Worm (Caenorhabditis elegans) whole organism, mixed stage, embryonic: ENCODE results near the gene ZK930.6.

ENCODE experiments used
- M03D4.4 ChIP-seq: sonication (generic microtip); optimal IDR thresholded peaks from 2 replicates; lab custom pipeline; 2017; ENCODE audit warnings: mild to moderate bottlenecking, missing genetic modification characterization, missing compliant biosample characterization
- bed-3 ChIP-seq: fragments of 200-800 bp; sonication (Bioruptor generic); optimal IDR thresholded peaks from 3 replicates; lab custom pipeline; 2018; ENCODE audit warnings: mild to moderate bottlenecking, missing genetic modification characterization, moderate library complexity, missing compliant biosample characterization
- blmp-1 ChIP-seq: fragments of 150-350 bp; optimal IDR thresholded peaks from 2 replicates; lab custom pipeline; 2014; ENCODE audit warnings: missing biosample characterization, missing genetic modification characterization
- ceh-39 ChIP-seq: fragments of 150-350 bp; optimal IDR thresholded peaks from 2 replicates; lab custom pipeline; 2014; ENCODE audit warnings: missing biosample characterization, missing genetic modification characterization
- ceh-43 ChIP-seq: fragments of 200-800 bp; sonication (Bioruptor generic); optimal IDR thresholded peaks from 2 replicates; lab custom pipeline; 2018; ENCODE audit warnings: mild to moderate bottlenecking, missing genetic modification characterization, moderate library complexity, missing compliant biosample characterization
- ceh-83 ChIP-seq: fragments of 200-800 bp; sonication (Bioruptor generic); optimal IDR thresholded peaks from 2 replicates; lab custom pipeline; 2018; ENCODE audit warnings: mild to moderate bottlenecking, missing genetic modification characterization, missing compliant biosample characterization
- ces-1 ChIP-seq: fragments of 150-350 bp; optimal IDR thresholded peaks from 2 replicates; lab custom pipeline; 2014; ENCODE audit warnings: missing biosample characterization, missing genetic modification reagents, missing genetic modification characterization
- cnd-1 ChIP-seq: fragments of 200-800 bp; sonication (Bioruptor generic); optimal IDR thresholded peaks from 2 replicates; lab custom pipeline; 2018; ENCODE audit warnings: mild to moderate bottlenecking, missing genetic modification characterization, missing compliant biosample characterization
- drap-1 ChIP-seq: fragments of 200-800 bp; sonication (Bioruptor generic); optimal IDR thresholded peaks from 3 replicates; lab custom pipeline; 2018; ENCODE audit warnings: mild to moderate bottlenecking, missing genetic modification characterization, missing compliant biosample characterization
- elt-3 ChIP-seq: fragments of 150-350 bp; optimal IDR thresholded peaks from 2 replicates; lab custom pipeline; 2014; ENCODE audit warnings: missing biosample characterization, missing genetic modification characterization
- ham-2 ChIP-seq: fragments of 200-800 bp; sonication (Bioruptor generic); optimal IDR thresholded peaks from 2 replicates; lab custom pipeline; 2018; ENCODE audit warnings: mild to moderate bottlenecking, missing genetic modification characterization, missing compliant biosample characterization
- hlh-1 ChIP-seq: fragments of 150-350 bp; optimal IDR thresholded peaks from 2 replicates; lab custom pipeline; 2014; ENCODE audit warnings: missing biosample characterization, missing genetic modification reagents, missing genetic modification characterization
- lin-13 ChIP-seq: fragments of 150-350 bp; optimal IDR thresholded peaks from 2 replicates; lab custom pipeline; 2014; ENCODE audit warnings: missing biosample characterization, missing genetic modification characterization
- lin-32 ChIP-seq: fragments of 200-800 bp; sonication (Bioruptor generic); optimal IDR thresholded peaks from 2 replicates; lab custom pipeline; 2018; ENCODE audit warnings: mild to moderate bottlenecking, missing genetic modification characterization, missing compliant biosample characterization
- lsy-2 ChIP-seq: fragments of 150-350 bp; optimal IDR thresholded peaks from 2 replicates; lab custom pipeline; 2014; ENCODE audit warnings: missing biosample characterization, missing genetic modification characterization
- mab-5 ChIP-seq: fragments of 150-350 bp; optimal IDR thresholded peaks from 2 replicates; lab custom pipeline; 2014; ENCODE audit warnings: missing biosample characterization, missing genetic modification characterization
- mep-1 ChIP-seq: fragments of 150-350 bp; optimal IDR thresholded peaks from 2 replicates; lab custom pipeline; 2017; ENCODE audit warnings: missing biosample characterization, missing genetic modification reagents, missing genetic modification characterization, inconsistent platforms
- nhr-12 ChIP-seq: fragments of 150-350 bp; optimal IDR thresholded peaks from 2 replicates; lab custom pipeline; 2014; ENCODE audit warnings: missing biosample characterization, missing genetic modification characterization
- nhr-2 ChIP-seq: fragments of 150-350 bp; optimal IDR thresholded peaks from 2 replicates; lab custom pipeline; 2014; ENCODE audit warnings: missing biosample characterization, missing genetic modification characterization
- nhr-237 ChIP-seq: fragments of 150-350 bp; optimal IDR thresholded peaks from 2 replicates; lab custom pipeline; 2014; ENCODE audit warnings: missing biosample characterization, missing genetic modification characterization
- nhr-28 ChIP-seq: fragments of 150-350 bp; optimal IDR thresholded peaks from 2 replicates; lab custom pipeline; 2014; ENCODE audit warnings: missing biosample characterization, missing genetic modification characterization
- nhr-76 ChIP-seq: sonication (generic microtip); optimal IDR thresholded peaks from 2 replicates; lab custom pipeline; 2017; ENCODE audit warnings: missing biosample characterization, missing genetic modification characterization
- pha-4 ChIP-seq: fragments of 150-350 bp; optimal IDR thresholded peaks from 2 replicates; lab custom pipeline; 2018; ENCODE audit warnings: missing biosample characterization, missing genetic modification reagents, missing genetic modification characterization
- sem-2 ChIP-seq: fragments of 200-800 bp; sonication (Bioruptor generic); optimal IDR thresholded peaks from 2 replicates; lab custom pipeline; 2018; ENCODE audit warnings: mild to moderate bottlenecking, missing genetic modification characterization, missing compliant biosample characterization
- snpc-4 ChIP-seq: fragments of 150-350 bp; optimal IDR thresholded peaks from 2 replicates; lab custom pipeline; 2014; ENCODE audit warnings: missing biosample characterization, missing genetic modification characterization
- sptf-1 ChIP-seq: sonication (generic microtip); optimal IDR thresholded peaks from 2 replicates; lab custom pipeline; 2017; ENCODE audit warnings: mild to moderate bottlenecking, missing genetic modification characterization, moderate library complexity, missing compliant biosample characterization
- tbx-8 ChIP-seq: fragments of 200-800 bp; sonication (Bioruptor generic); optimal IDR thresholded peaks from 2 replicates; lab custom pipeline; 2018; ENCODE audit warnings: mild to moderate bottlenecking, missing genetic modification characterization, moderate library complexity, missing compliant biosample characterization
- unc-120 ChIP-seq: sonication (generic microtip); optimal IDR thresholded peaks from 2 replicates; lab custom pipeline; 2017; ENCODE audit warnings: missing genetic modification characterization, missing compliant biosample characterization; ENCODE audit not compliant: poor library complexity, severe bottlenecking
- unc-39 ChIP-seq: fragments of 150-350 bp; optimal IDR thresholded peaks from 2 replicates; lab custom pipeline; 2014; ENCODE audit warnings: missing biosample characterization, missing genetic modification characterization
- unc-62 ChIP-seq: fragments of 150-350 bp; optimal IDR thresholded peaks from 2 replicates; lab custom pipeline; 2014; ENCODE audit warnings: missing biosample characterization, missing genetic modification reagents, missing genetic modification characterization
- zip-8 ChIP-seq: fragments of 150-350 bp; optimal IDR thresholded peaks from 2 replicates; lab custom pipeline; 2014; ENCODE audit warnings: missing biosample characterization, missing genetic modification characterization
- ztf-11 ChIP-seq: fragments of 150-350 bp; optimal IDR thresholded peaks from 2 replicates; lab custom pipeline; 2014; ENCODE audit warnings: missing biosample characterization, missing genetic modification characterization

The ZK930.6 gene

DNA sequence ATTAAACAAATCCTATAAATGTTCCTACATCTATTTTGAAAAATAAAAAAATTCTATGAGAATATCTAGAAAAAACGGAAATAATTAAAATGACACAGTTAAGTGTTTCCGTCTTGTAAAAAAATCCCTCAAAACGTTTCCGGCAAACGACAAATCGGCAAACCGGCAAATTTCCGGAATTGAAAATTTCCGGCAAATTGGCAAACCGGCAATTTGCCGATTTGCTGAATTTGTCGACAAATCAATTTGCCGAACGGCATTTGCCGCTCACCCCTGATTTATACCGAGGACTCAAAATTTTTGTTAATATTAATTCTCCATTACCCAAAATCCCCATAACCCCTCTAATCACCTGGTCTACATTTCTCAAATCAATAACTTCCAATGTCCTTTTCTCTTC, 30.6 kb upstream of the ZK930.6 start:
- TF ChIP-seq lsy-2: no peak
- TF ChIP-seq tbx-8 (GFP tag; lab: Kevin White, UChicago): no peak
- TF ChIP-seq mep-1 (tag; lab: Kevin White, UChicago): no peak
- no peak for TF ChIP-seq ztf-11 (tag; lab: Kevin White, UChicago)
- no peak for TF ChIP-seq ham-2 (GFP tag; lab: Kevin White, UChicago)
- TF ChIP-seq cnd-1 (tag; lab: Kevin White, UChicago): no peak
- TF ChIP-seq lin-32 (GFP tag; lab: Kevin White, UChicago): no peak
- no peak for TF ChIP-seq sptf-1 (tag; lab: Kevin White, UChicago)
- TF ChIP-seq ceh-83 (GFP tag; lab: Kevin White, UChicago): no peak
- TF ChIP-seq ceh-39 (tag; lab: Kevin White, UChicago): no peak
- TF ChIP-seq bed-3 (GFP tag; lab: Kevin White, UChicago): no peak
- TF ChIP-seq unc-62 (GFP tag; lab: Kevin White, UChicago): no peak
- TF ChIP-seq hlh-1 (tag; lab: Kevin White, UChicago): no peak
- TF ChIP-seq lin-13 (tag; lab: Kevin White, UChicago): no peak
- no peak for TF ChIP-seq M03D4.4 (tag; lab: Kevin White, UChicago)
- no peak for TF ChIP-seq pha-4 (tag; lab: Kevin White, UChicago)
- no peak for TF ChIP-seq ceh-43 (GFP tag; lab: Kevin White, UChicago)

DNA sequence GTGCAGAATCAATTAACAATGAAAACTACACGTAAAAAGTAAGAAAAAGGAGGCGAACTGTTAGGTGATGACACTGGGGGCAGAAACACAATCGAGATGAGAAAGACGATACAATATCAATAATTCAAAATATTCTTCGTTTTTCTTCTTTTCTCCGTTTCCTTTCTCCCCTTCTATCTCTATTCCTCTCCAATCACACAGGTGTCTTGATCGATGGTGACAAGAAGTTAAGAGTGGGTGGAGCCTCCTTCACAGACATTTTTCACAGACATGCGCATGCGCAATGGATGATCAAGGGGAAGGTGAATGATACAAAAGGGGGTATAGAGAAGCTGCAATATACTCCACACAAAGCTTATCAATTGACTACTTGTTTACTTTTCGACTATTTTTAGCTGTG, 29.0 kb upstream of the ZK930.6 start:
- TF ChIP-seq mab-5 (tag; lab: Kevin White, UChicago) (no peak), unc-62 (GFP tag; lab: Kevin White, UChicago) (no peak), ztf-11 (tag; lab: Kevin White, UChicago) (no peak)
- TF ChIP-seq, all 35 proteins: peak for 0

DNA sequence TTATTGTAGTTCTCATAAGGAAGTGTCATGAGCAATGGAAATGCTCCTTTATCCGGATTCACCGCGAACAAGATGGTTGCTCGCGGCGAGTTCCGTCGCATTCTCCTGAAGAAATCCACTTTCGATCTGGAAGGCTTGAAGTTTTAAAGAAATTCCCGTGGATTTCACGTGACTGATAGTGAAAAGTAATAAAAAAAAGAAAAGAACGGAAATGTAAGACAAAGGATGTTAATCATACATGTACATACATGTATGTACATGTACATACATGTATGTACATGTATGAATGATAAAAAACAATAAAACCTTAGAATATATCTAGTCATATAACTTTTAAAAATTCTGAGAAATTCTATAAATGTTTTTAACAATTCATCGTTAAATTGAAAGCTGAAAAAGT, 27.4 kb upstream of the ZK930.6 start, which contains the start of gene clh-1:
TSS of gene clh-1 (minus strand) at position 101 of the 400 bp plus-strand sequence.
- TF ChIP-seq ceh-39 (tag; lab: Kevin White, UChicago) (no peak), nhr-28 (tag; lab: Kevin White, UChicago) (no peak), mep-1 (tag; lab: Kevin White, UChicago) (no peak), lsy-2 (no peak), ces-1 (GFP tag; lab: Kevin White, UChicago) (no peak), unc-39 (tag; lab: Kevin White, UChicago) (no peak), ham-2 (GFP tag; lab: Kevin White, UChicago) (no peak), snpc-4 (tag; lab: Kevin White, UChicago) (no peak), unc-120 (tag; lab: Kevin White, UChicago) (no peak), bed-3 (GFP tag; lab: Kevin White, UChicago) (no peak), elt-3 (tag; lab: Kevin White, UChicago) (no peak)

- TF ChIP-seq ces-1 (GFP tag; lab: Kevin White, UChicago): no peak
- no peak for TF ChIP-seq blmp-1
- no peak for TF ChIP-seq pha-4 (tag; lab: Kevin White, UChicago)
Observed at ce11 chrII:11859833-11860232, 23.9 kb upstream of the ZK930.6 start.

ce11 chrII:11860623-11861079, 23.1 kb upstream of the ZK930.6 start, which contains the start of gene K12D12.5:
TSS of gene K12D12.5 (plus strand) at chrII:11861029.
- TF ChIP-seq nhr-76 (tag; lab: Kevin White, UChicago): no peak
- TF ChIP-seq bed-3 (GFP tag; lab: Kevin White, UChicago): no peak
- TF ChIP-seq nhr-237 (tag; lab: Kevin White, UChicago): no peak
- TF ChIP-seq tbx-8 (GFP tag; lab: Kevin White, UChicago): no peak
- no peak for TF ChIP-seq ham-2 (GFP tag; lab: Kevin White, UChicago)
- TF ChIP-seq nhr-12: no peak
- TF ChIP-seq lin-13 (tag; lab: Kevin White, UChicago): no peak
- no peak for TF ChIP-seq nhr-2 (tag; lab: Kevin White, UChicago)
- no peak for TF ChIP-seq elt-3 (tag; lab: Kevin White, UChicago)
- no peak for TF ChIP-seq zip-8

ce11 chrII:11865644-11866043, 18.1 kb upstream of the ZK930.6 start, which contains the start of gene K12D12.4:
TSS of gene K12D12.4 (minus strand) at chrII:11865744.
- no peak for TF ChIP-seq pha-4 (tag; lab: Kevin White, UChicago)
- TF ChIP-seq zip-8: no peak
- TF ChIP-seq ceh-43 (GFP tag; lab: Kevin White, UChicago): no peak
- TF ChIP-seq ces-1 (GFP tag; lab: Kevin White, UChicago): no peak
- TF ChIP-seq ztf-11 (tag; lab: Kevin White, UChicago): no peak
- TF ChIP-seq cnd-1 (tag; lab: Kevin White, UChicago): no peak
- TF ChIP-seq M03D4.4 (tag; lab: Kevin White, UChicago): no peak
- no peak for TF ChIP-seq drap-1 (GFP tag; lab: Kevin White, UChicago)
- TF ChIP-seq sem-2 (GFP tag; lab: Kevin White, UChicago): no peak
- no peak for TF ChIP-seq nhr-76 (tag; lab: Kevin White, UChicago)
